Worm (Caenorhabditis elegans) whole organism, early embryonic: ENCODE data around the gene srlf-21.

ENCODE experiments used
- ama-1 ChIP-seq: fragments of 150-350 bp; optimal IDR thresholded peaks from 2 replicates; lab custom pipeline; 2014
- ceh-36 ChIP-seq: sonication (generic microtip); optimal IDR thresholded peaks from 2 replicates; lab custom pipeline; 2016; ENCODE audit warnings: missing genetic modification characterization, inconsistent platforms, missing compliant biosample characterization
- hmbx-1 ChIP-seq: sonication (generic microtip); optimal IDR thresholded peaks from 2 replicates; lab custom pipeline; 2016; ENCODE audit warnings: mild to moderate bottlenecking, missing genetic modification characterization, missing compliant biosample characterization
- sea-1 ChIP-seq: fragments of 200-800 bp; sonication (Bioruptor generic); conservative IDR thresholded peaks from 2 replicates; pipeline ENCODE4 v1.3.6; 2022; ENCODE audit warnings: missing genetic modification characterization, missing compliant biosample characterization
- tbx-11 ChIP-seq: fragments of 200-800 bp; sonication (Bioruptor generic); IDR thresholded peaks from 2 replicates; pipeline ENCODE4 v1.3.6; 2022; ENCODE audit warnings: missing genetic modification characterization, missing compliant biosample characterization
- tbx-37 ChIP-seq: fragments of 200-800 bp; sonication (Bioruptor generic); conservative IDR thresholded peaks from 2 replicates; pipeline ENCODE4 v1.3.6; 2022; ENCODE audit warnings: missing genetic modification reagents, missing genetic modification characterization, missing compliant biosample characterization

DNA sequence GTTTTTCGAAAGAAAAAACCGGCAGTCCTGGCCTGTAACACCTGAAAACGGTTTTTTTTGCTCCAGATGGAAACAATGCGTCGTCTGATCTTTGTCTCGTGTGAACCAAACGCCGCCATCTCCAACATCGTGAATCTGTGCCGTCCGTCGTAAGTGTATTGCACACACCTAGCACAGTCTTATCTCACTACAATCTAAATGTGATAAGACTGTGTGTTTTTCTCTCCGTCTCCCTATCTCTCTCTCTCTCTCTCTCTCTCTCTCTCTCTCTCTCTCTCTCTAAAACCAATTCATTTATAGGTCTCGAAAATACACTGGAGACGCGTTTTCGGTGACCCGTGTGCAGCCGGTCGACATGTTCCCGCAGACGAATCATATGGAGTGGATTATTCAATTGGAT lies 20.3 kb upstream of the srlf-21 start:
- TF ChIP-seq hmbx-1 (tag; lab: Kevin White, UChicago) (no peak), tbx-37 (GFP tag; lab: Robert Waterston, UW) (no peak), tbx-11 (GFP tag; lab: Robert Waterston, UW) (no peak), sea-1 (GFP tag; lab: Robert Waterston, UW) (no peak), ama-1 (lab: Kevin White, UChicago) (no peak), ceh-36 (no peak)
